Worm (Caenorhabditis elegans) whole organism, L4/young adult: ENCODE data around the gene R11D1.7.

Experiments
- W03F9.2 ChIP-seq: fragments of 150-350 bp; optimal IDR thresholded peaks from 2 replicates; lab custom pipeline; 2014; ENCODE audit warnings: missing biosample characterization, missing genetic modification characterization
- him-1 ChIP-seq: sonication (generic microtip); optimal IDR thresholded peaks from 2 replicates; lab custom pipeline; 2016; ENCODE audit warnings: missing genotype, missing genetic modification reagents, missing genetic modification characterization, missing compliant biosample characterization

DNA sequence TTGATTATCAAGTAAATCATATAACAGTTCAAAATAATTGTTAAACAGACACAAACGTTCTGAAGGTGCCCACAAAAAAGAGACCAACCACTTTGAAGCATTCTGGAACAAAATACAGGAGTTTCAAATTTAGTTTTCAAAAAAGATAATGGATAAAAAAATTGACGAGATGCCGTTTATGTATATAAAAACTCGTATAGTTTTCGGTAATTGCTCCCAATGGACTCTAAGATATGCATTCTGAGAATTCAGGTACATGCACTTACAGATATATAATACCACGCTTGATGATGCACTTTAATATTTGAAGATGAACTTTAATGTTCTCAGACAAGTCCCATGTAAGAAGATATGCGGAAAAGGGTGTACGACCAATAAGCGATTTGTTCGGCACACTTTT lies 1.2 kb upstream of the R11D1.7 start, which contains the start of gene str-181:
- no peak for TF ChIP-seq him-1
- no peak for TF ChIP-seq W03F9.2 (tag; lab: Kevin White, UChicago)
